Fruit fly (Drosophila melanogaster) whole organism, prepupa: Measurements from ENCODE around the gene pod1.

Source experiments
- Blimp-1 ChIP-seq: fragments of 200-800 bp; sonication (Bioruptor generic); optimal IDR thresholded peaks from 3 replicates; lab custom pipeline; 2017; ENCODE audit warnings: missing biosample characterization, missing genetic modification characterization, mild to moderate bottlenecking, moderate library complexity, missing genetic modification reagents
- CG10631 ChIP-seq: fragments of 200-800 bp; sonication (Bioruptor generic); optimal IDR thresholded peaks from 2 replicates; lab custom pipeline; 2016; ENCODE audit warnings: missing biosample characterization, missing genetic modification characterization
- CG10669 ChIP-seq: fragments of 200-800 bp; sonication (Bioruptor generic); optimal IDR thresholded peaks from 3 replicates; lab custom pipeline; 2018; ENCODE audit warnings: missing biosample characterization, mild to moderate bottlenecking, missing genetic modification characterization, moderate library complexity
- CG11294 ChIP-seq: fragments of 200-800 bp; sonication (Bioruptor generic); IDR thresholded peaks from 2 replicates; pipeline ENCODE4 v1.3.6; 2022; ENCODE audit warnings: missing biosample characterization, missing genetic modification characterization
- CG11902 ChIP-seq: fragments of 200-800 bp; sonication (Bioruptor generic); optimal IDR thresholded peaks from 3 replicates; lab custom pipeline; 2016; ENCODE audit warnings: missing biosample characterization, missing genetic modification characterization
- CG1621 ChIP-seq: fragments of 200-800 bp; sonication (Bioruptor generic); optimal IDR thresholded peaks from 3 replicates; lab custom pipeline; 2018; ENCODE audit warnings: missing biosample characterization, mild to moderate bottlenecking, missing genetic modification characterization
- CG3032 ChIP-seq: fragments of 200-800 bp; optimal IDR thresholded peaks from 2 replicates; lab custom pipeline; 2019; ENCODE audit warnings: missing biosample characterization, mild to moderate bottlenecking, missing genetic modification characterization, moderate library complexity
- CG34406 ChIP-seq: fragments of 200-800 bp; sonication (Bioruptor generic); optimal IDR thresholded peaks from 3 replicates; lab custom pipeline; 2016; ENCODE audit warnings: missing biosample characterization, missing genetic modification characterization
- CG3919 ChIP-seq: fragments of 200-800 bp; sonication (Bioruptor generic); optimal IDR thresholded peaks from 3 replicates; lab custom pipeline; 2016; ENCODE audit warnings: missing biosample characterization, missing genetic modification characterization
- CG6276 ChIP-seq: fragments of 200-800 bp; sonication (Bioruptor generic); optimal IDR thresholded peaks from 2 replicates; lab custom pipeline; 2017; ENCODE audit warnings: missing biosample characterization, mild to moderate bottlenecking, missing genetic modification characterization
- CG6792 ChIP-seq: fragments of 200-800 bp; sonication (Bioruptor generic); optimal IDR thresholded peaks from 3 replicates; lab custom pipeline; 2016; ENCODE audit warnings: missing biosample characterization, missing genetic modification characterization
- CG6808 ChIP-seq: fragments of 200-800 bp; sonication (Bioruptor generic); optimal IDR thresholded peaks from 3 replicates; lab custom pipeline; 2017; ENCODE audit warnings: missing biosample characterization, missing genetic modification characterization, mild to moderate bottlenecking, moderate library complexity, missing genetic modification reagents
- CG6854 ChIP-seq: fragments of 200-800 bp; sonication (Bioruptor generic); optimal IDR thresholded peaks from 2 replicates; lab custom pipeline; 2017; ENCODE audit warnings: missing biosample characterization, mild to moderate bottlenecking, missing genetic modification characterization
- CG7368 ChIP-seq: fragments of 200-800 bp; sonication (Bioruptor generic); optimal IDR thresholded peaks from 3 replicates; lab custom pipeline; 2016; ENCODE audit warnings: missing biosample characterization, missing genetic modification characterization
- CG8119 ChIP-seq: fragments of 200-800 bp; sonication (Bioruptor generic); IDR thresholded peaks from 3 replicates; pipeline ENCODE4 v1.3.6; 2022; ENCODE audit warnings: missing biosample characterization, missing genetic modification characterization
- CG8319 ChIP-seq: fragments of 200-800 bp; sonication (Bioruptor generic); optimal IDR thresholded peaks from 3 replicates; lab custom pipeline; 2016; ENCODE audit warnings: missing biosample characterization, missing genetic modification characterization
- CG8632 ChIP-seq: fragments of 200-800 bp; sonication (Bioruptor generic); optimal IDR thresholded peaks from 3 replicates; lab custom pipeline; 2016; ENCODE audit warnings: missing biosample characterization, missing genetic modification characterization
- CG9139 ChIP-seq: fragments of 200-800 bp; sonication (Bioruptor generic); optimal IDR thresholded peaks from 3 replicates; lab custom pipeline; 2017; ENCODE audit warnings: missing biosample characterization, mild to moderate bottlenecking, missing genetic modification characterization
- Eip75B ChIP-seq: fragments of 200-800 bp; sonication (Bioruptor generic); optimal IDR thresholded peaks from 3 replicates; lab custom pipeline; 2016; ENCODE audit warnings: missing biosample characterization, missing genetic modification characterization
- Eip78C ChIP-seq: fragments of 200-800 bp; sonication (Bioruptor generic); peaks from one replicate; lab custom pipeline; 2016; ENCODE audit warnings: missing biosample characterization, missing genetic modification characterization
- Eip93F ChIP-seq: fragments of 200-800 bp; sonication (Bioruptor generic); optimal IDR thresholded peaks from 2 replicates; lab custom pipeline; 2016; ENCODE audit warnings: missing biosample characterization, mild to moderate bottlenecking, missing genetic modification characterization
- Gug ChIP-seq: fragments of 200-800 bp; sonication (Bioruptor generic); IDR thresholded peaks from 2 replicates; pipeline ENCODE4 v1.3.6; 2022; ENCODE audit warnings: missing biosample characterization, missing genetic modification characterization
- Hr39 ChIP-seq: fragments of 200-800 bp; sonication (Bioruptor generic); optimal IDR thresholded peaks from 2 replicates; lab custom pipeline; 2016; ENCODE audit warnings: missing biosample characterization, missing genetic modification characterization
- Lpt ChIP-seq: fragments of 200-800 bp; sonication (Bioruptor generic); optimal IDR thresholded peaks from 3 replicates; lab custom pipeline; 2016; ENCODE audit warnings: missing biosample characterization, missing genetic modification characterization
- Met ChIP-seq: fragments of 200-800 bp; sonication (Bioruptor generic); optimal IDR thresholded peaks from 3 replicates; lab custom pipeline; 2016; ENCODE audit warnings: missing biosample characterization, missing genetic modification characterization
- Smox ChIP-seq: fragments of 200-800 bp; sonication (Bioruptor generic); optimal IDR thresholded peaks from 3 replicates; lab custom pipeline; 2016; ENCODE audit warnings: missing biosample characterization, missing genetic modification characterization
- Sox102F ChIP-seq: fragments of 200-800 bp; sonication (Bioruptor generic); optimal IDR thresholded peaks from 2 replicates; lab custom pipeline; 2016; ENCODE audit warnings: missing biosample characterization, mild to moderate bottlenecking, missing genetic modification characterization
- Sox14 ChIP-seq: fragments of 200-800 bp; sonication (Bioruptor generic); optimal IDR thresholded peaks from 3 replicates; lab custom pipeline; 2016; ENCODE audit warnings: missing biosample characterization, missing genetic modification characterization
- Sox15 ChIP-seq: fragments of 200-800 bp; sonication (Bioruptor generic); optimal IDR thresholded peaks from 3 replicates; lab custom pipeline; 2016; ENCODE audit warnings: missing biosample characterization, missing genetic modification characterization
- achi ChIP-seq: fragments of 200-800 bp; sonication (Bioruptor generic); optimal IDR thresholded peaks from 3 replicates; lab custom pipeline; 2016; ENCODE audit warnings: missing biosample characterization, missing genetic modification characterization
- acj6 ChIP-seq: fragments of 200-800 bp; sonication (Bioruptor generic); optimal IDR thresholded peaks from 3 replicates; lab custom pipeline; 2016; ENCODE audit warnings: missing biosample characterization, missing genetic modification characterization
- cyc ChIP-seq: fragments of 200-800 bp; sonication (Bioruptor generic); optimal IDR thresholded peaks from 3 replicates; lab custom pipeline; 2016; ENCODE audit warnings: missing biosample characterization, missing genetic modification characterization
- dac ChIP-seq: fragments of 200-800 bp; sonication (Bioruptor generic); optimal IDR thresholded peaks from 2 replicates; lab custom pipeline; 2017; ENCODE audit warnings: missing biosample characterization, mild to moderate bottlenecking, missing genetic modification characterization
- esn ChIP-seq: fragments of 200-800 bp; sonication (Bioruptor generic); optimal IDR thresholded peaks from 2 replicates; lab custom pipeline; 2016; ENCODE audit warnings: missing biosample characterization, mild to moderate bottlenecking, missing genetic modification characterization, moderate library complexity
- fd59A ChIP-seq: fragments of 200-800 bp; sonication (Bioruptor generic); optimal IDR thresholded peaks from 2 replicates; lab custom pipeline; 2017; ENCODE audit warnings: missing biosample characterization, mild to moderate bottlenecking, missing genetic modification characterization, missing genetic modification reagents
- fd85E ChIP-seq: fragments of 200-800 bp; sonication (Bioruptor generic); optimal IDR thresholded peaks from 3 replicates; lab custom pipeline; 2016; ENCODE audit warnings: missing biosample characterization, missing genetic modification characterization
- fkh ChIP-seq: fragments of 200-800 bp; sonication (Bioruptor generic); optimal IDR thresholded peaks from 3 replicates; lab custom pipeline; 2017; ENCODE audit warnings: missing biosample characterization, mild to moderate bottlenecking, missing genetic modification characterization, moderate library complexity
- lz ChIP-seq: fragments of 200-800 bp; sonication (Bioruptor generic); optimal IDR thresholded peaks from 3 replicates; lab custom pipeline; 2016; ENCODE audit warnings: missing biosample characterization, missing genetic modification characterization
- net ChIP-seq: fragments of 200-800 bp; sonication (Bioruptor generic); optimal IDR thresholded peaks from 3 replicates; lab custom pipeline; 2016; ENCODE audit warnings: missing biosample characterization, missing genetic modification characterization
- pdm3 ChIP-seq: fragments of 200-800 bp; sonication (Bioruptor generic); optimal IDR thresholded peaks from 3 replicates; lab custom pipeline; 2016; ENCODE audit warnings: missing biosample characterization, missing genetic modification characterization
- salr ChIP-seq, 2 experiments: fragments of 200-800 bp; sonication (Bioruptor generic); optimal IDR thresholded peaks; 3 replicates each; lab custom pipeline; 2016 to 2018; ENCODE audit warnings: missing biosample characterization in 2 of 2, missing genetic modification characterization in 2 of 2, mild to moderate bottlenecking in 1 of 2
- svp ChIP-seq: fragments of 200-800 bp; sonication (Bioruptor generic); peaks from one replicate; lab custom pipeline; 2016; ENCODE audit warnings: missing biosample characterization, missing genetic modification characterization
- topi ChIP-seq: fragments of 200-800 bp; sonication (Bioruptor generic); optimal IDR thresholded peaks from 3 replicates; lab custom pipeline; 2016; ENCODE audit warnings: missing biosample characterization, missing genetic modification characterization
- vri ChIP-seq: fragments of 200-800 bp; sonication (Bioruptor generic); optimal IDR thresholded peaks from 3 replicates; lab custom pipeline; 2016; ENCODE audit warnings: missing biosample characterization, mild to moderate bottlenecking, missing genetic modification characterization

The pod1 gene

dm6 chrX:6775622-6776021, 27.9 kb upstream of the pod1 start (continued):
- TF ChIP-seq Blimp-1 (GFP tag; lab: Kevin White, UChicago) (no peak), CG8319 (GFP tag; lab: Kevin White, UChicago) (no peak), CG34406 (GFP tag; lab: Kevin White, UChicago) (no peak), CG11902 (GFP tag; lab: Kevin White, UChicago) (no peak), net (GFP tag; lab: Kevin White, UChicago) (no peak), Eip93F (GFP tag; lab: Kevin White, UChicago) (no peak), vri (GFP tag; lab: Kevin White, UChicago) (no peak), lz (no peak), Sox14 (GFP tag; lab: Kevin White, UChicago) (no peak)
- TF ChIP-seq, all 60 proteins: peak for 13

dm6 chrX:6776274-6776673, 27.2 kb upstream of the pod1 start:
- no peak for TF ChIP-seq CG8632 (GFP tag; lab: Kevin White, UChicago)
- peak; percentile 92 for TF ChIP-seq svp (GFP tag; lab: Kevin White, UChicago)
- TF ChIP-seq Eip93F (GFP tag; lab: Kevin White, UChicago): no peak
- no peak for TF ChIP-seq CG9139 (GFP tag; lab: Kevin White, UChicago)

- TF ChIP-seq CG8319 (GFP tag; lab: Kevin White, UChicago): no peak
- no peak for TF ChIP-seq CG6276
- TF ChIP-seq fkh (GFP tag; lab: Kevin White, UChicago): no peak
- no peak for TF ChIP-seq CG9139 (GFP tag; lab: Kevin White, UChicago)
- TF ChIP-seq CG6854 (GFP tag; lab: Kevin White, UChicago): no peak
- no peak for TF ChIP-seq acj6
- TF ChIP-seq salr (GFP tag; optimal IDR thresholded peaks at IDR 0.05; lab: Kevin White, UChicago): no peak
- TF ChIP-seq CG7368 (GFP tag; lab: Kevin White, UChicago): no peak
- TF ChIP-seq CG8632 (GFP tag; lab: Kevin White, UChicago): no peak
- TF ChIP-seq Met (GFP tag; lab: Kevin White, UChicago): no peak
- no peak for TF ChIP-seq Eip75B (GFP tag; lab: Kevin White, UChicago)
- no peak for TF ChIP-seq Sox102F (GFP tag; lab: Kevin White, UChicago)
- TF ChIP-seq Sox15: no peak
- TF ChIP-seq CG10669 (GFP tag; lab: Kevin White, UChicago): no peak
- TF ChIP-seq Hr39 (GFP tag; lab: Kevin White, UChicago): no peak
- no peak for TF ChIP-seq Gug (GFP tag; lab: Robert Waterston, UW)
- no peak for TF ChIP-seq CG6792 (GFP tag; lab: Kevin White, UChicago)
- no peak for TF ChIP-seq fd85E (GFP tag; lab: Kevin White, UChicago)
Observed at dm6 chrX:6776934-6777333, 26.6 kb upstream of the pod1 start.

dm6 chrX:6777394-6777793, 26.1 kb upstream of the pod1 start:
- TF ChIP-seq Eip75B (GFP tag; lab: Kevin White, UChicago) (peak; percentile 90), CG3919 (GFP tag; lab: Kevin White, UChicago) (peak; percentile 89), CG3032 (peak; percentile 93), Lpt (GFP tag; lab: Kevin White, UChicago) (peak; percentile 80), CG11294 (GFP tag; lab: Robert Waterston, UW) (0 out of 2 replicates have a peak, but pooled peaks have one; percentile 25), Gug (GFP tag; lab: Robert Waterston, UW) (peak; percentile 56), CG1621 (tag; lab: Kevin White, UChicago) (peak; percentile 92), CG8119 (peak; percentile 83), CG8319 (GFP tag; lab: Kevin White, UChicago) (peak; percentile 71), Hr39 (GFP tag; lab: Kevin White, UChicago) (peak; percentile 91), achi (GFP tag; lab: Kevin White, UChicago) (peak; percentile 88), esn (peak; percentile 92), vri (GFP tag; lab: Kevin White, UChicago) (peak; percentile 81), acj6 (peak; percentile 87), svp (GFP tag; lab: Kevin White, UChicago) (peak; percentile 94), fkh (GFP tag; lab: Kevin White, UChicago) (no peak), Smox (GFP tag; lab: Kevin White, UChicago) (peak; percentile 89), CG10631 (peak; percentile 91), fd59A (GFP tag; lab: Kevin White, UChicago) (peak; percentile 90), topi (peak; percentile 93), CG6808 (GFP tag; lab: Kevin White, UChicago) (peak; percentile 91), fd85E (GFP tag; lab: Kevin White, UChicago) (peak; percentile 60), Eip78C (GFP tag; lab: Kevin White, UChicago) (peak; percentile 98), lz (peak; percentile 90), cyc (GFP tag; lab: Kevin White, UChicago) (peak; percentile 90), CG6854 (GFP tag; lab: Kevin White, UChicago) (peak; percentile 70), pdm3 (GFP tag; lab: Kevin White, UChicago) (peak; percentile 89), CG6276 (peak; percentile 68), dac (peak; percentile 71), CG7368 (GFP tag; lab: Kevin White, UChicago) (peak; percentile 80)
